Worm (Caenorhabditis elegans) whole organism, young adult: Measurements from ENCODE around the gene unc-78.

Experiments used
- F10E7.11 ChIP-seq: sonication (generic microtip); optimal IDR thresholded peaks from 2 replicates; lab custom pipeline; 2017; ENCODE audit warnings: mild to moderate bottlenecking, missing genetic modification characterization, moderate library complexity, missing compliant biosample characterization
- F57A8.1 ChIP-seq: fragments of 200-800 bp; sonication (Bioruptor generic); optimal IDR thresholded peaks from 2 replicates; lab custom pipeline; 2018; ENCODE audit warnings: mild to moderate bottlenecking, missing genetic modification characterization, moderate library complexity, missing compliant biosample characterization
- T07F8.4 ChIP-seq: sonication (generic microtip); optimal IDR thresholded peaks from 2 replicates; lab custom pipeline; 2016; ENCODE audit warnings: mild to moderate bottlenecking, missing genetic modification characterization, moderate library complexity, missing compliant biosample characterization
- cebp-1 ChIP-seq, 2 experiments: fragments of 200-800 bp in 1 of 2; sonication (Bioruptor generic) in 1 of 2; sonication (generic microtip) in 1 of 2; IDR thresholded peaks in 1 of 2; optimal IDR thresholded peaks in 1 of 2; 2 replicates each; pipeline versions ENCODE4 v1.3.6 to Lab custom; 2017 to 2022; ENCODE audit warnings: missing compliant biosample characterization in 2 of 2, missing genetic modification characterization in 2 of 2, mild to moderate bottlenecking in 1 of 2, missing genetic modification reagents in 1 of 2, moderate library complexity in 1 of 2
- lin-26 ChIP-seq: fragments of 200-800 bp; sonication (Bioruptor generic); IDR thresholded peaks from 2 replicates; pipeline ENCODE4 v1.3.6; 2022; ENCODE audit warnings: missing genetic modification reagents, missing genetic modification characterization, missing compliant biosample characterization
- mxl-1 ChIP-seq: sonication (generic microtip); optimal IDR thresholded peaks from 2 replicates; lab custom pipeline; 2016; ENCODE audit warnings: missing genetic modification characterization, missing compliant biosample characterization
- pha-4 ChIP-seq: fragments of 150-350 bp; sonication (generic microtip); optimal IDR thresholded peaks from 2 replicates; lab custom pipeline; 2014; ENCODE audit warnings: missing biosample characterization, missing genetic modification reagents, missing genetic modification characterization
- rpc-1 ChIP-seq, 2 experiments: fragments of 150-350 bp in 1 of 2; sonication (generic microtip) in 1 of 2; optimal IDR thresholded peaks; 2 replicates each; lab custom pipeline; 2014 to 2018; ENCODE audit warnings: missing biosample characterization in 1 of 2, missing genetic modification characterization in 1 of 2, missing genetic modification reagents in 1 of 2, missing genotype in 1 of 2
- snpc-4 ChIP-seq, 5 experiments: fragments of 150-350 bp in 1 of 5; sonication (generic microtip) in 4 of 5; optimal IDR thresholded peaks; 2 replicates each; lab custom pipeline; 2014 to 2018; ENCODE audit warnings: missing genetic modification characterization in 5 of 5, missing biosample characterization in 3 of 5, antibody characterized with exemption in 2 of 5, mild to moderate bottlenecking in 2 of 5, missing compliant biosample characterization in 2 of 5, missing genotype in 2 of 5, moderate library complexity in 2 of 5, missing genetic modification reagents in 1 of 5
- unc-62 ChIP-seq: fragments of 150-350 bp; optimal IDR thresholded peaks from 2 replicates; lab custom pipeline; 2014; ENCODE audit warnings: missing biosample characterization, missing genetic modification reagents, missing genetic modification characterization
- ztf-18 ChIP-seq: sonication (generic microtip); optimal IDR thresholded peaks from 2 replicates; lab custom pipeline; 2016; ENCODE audit warnings: missing genotype, mild to moderate bottlenecking, missing genetic modification characterization, missing compliant biosample characterization

ce11 chrX:3430020-3430419 lies 18.6 kb upstream of the unc-78 start, which contains the start of gene ZK813.4:
- TF ChIP-seq pha-4 (tag; lab: Kevin White, UChicago) (no peak), ztf-18 (tag; lab: Kevin White, UChicago) (no peak), snpc-4 (GFP tag; optimal IDR thresholded peaks at IDR 0.05; lab: Kevin White, UChicago) (no peak), snpc-4 (tag; optimal IDR thresholded peaks at IDR 0.05; lab: Kevin White, UChicago) (no peak), mxl-1 (tag; lab: Kevin White, UChicago) (no peak), unc-62 (GFP tag; lab: Kevin White, UChicago) (no peak), F57A8.1 (GFP tag; lab: Kevin White, UChicago) (no peak), lin-26 (GFP tag; lab: Robert Waterston, UW) (no peak), rpc-1 (optimal IDR thresholded peaks at IDR 0.05; lab: Kevin White, UChicago) (no peak), rpc-1 (tag; optimal IDR thresholded peaks at IDR 0.05; lab: Kevin White, UChicago) (no peak), F10E7.11 (tag; lab: Kevin White, UChicago) (no peak), T07F8.4 (tag; lab: Kevin White, UChicago) (no peak), cebp-1 (GFP tag; IDR thresholded peaks at IDR 0.05; lab: Robert Waterston, UW) (no peak), cebp-1 (tag; optimal IDR thresholded peaks at IDR 0.05; lab: Kevin White, UChicago) (no peak)
